Fruit fly (Drosophila melanogaster) whole organism, embryonic: Measurements from ENCODE around the gene Galphai.

Experiments used
- CG1024 ChIP-seq: fragments of 200-800 bp; sonication (Bioruptor generic); IDR thresholded peaks from 2 replicates; pipeline ENCODE4 v1.3.6; 2022; ENCODE audit warnings: missing biosample characterization, missing genetic modification characterization
- CG10431 ChIP-seq: fragments of 200-800 bp; sonication (Bioruptor generic); optimal IDR thresholded peaks from 3 replicates; lab custom pipeline; 2018; ENCODE audit warnings: missing biosample characterization, mild to moderate bottlenecking, missing genetic modification characterization
- CG11398 ChIP-seq: fragments of 200-800 bp; sonication (Bioruptor generic); optimal IDR thresholded peaks from 2 replicates; lab custom pipeline; 2016; ENCODE audit warnings: missing biosample characterization, missing genetic modification characterization
- CG11695 ChIP-seq: fragments of 200-800 bp; sonication (Bioruptor generic); IDR thresholded peaks from 3 replicates; pipeline ENCODE4 v1.3.6; 2022; ENCODE audit warnings: missing biosample characterization, missing genetic modification characterization
- CG13424 ChIP-seq: fragments of 200-800 bp; sonication (Bioruptor generic); optimal IDR thresholded peaks from 2 replicates; lab custom pipeline; 2019; ENCODE audit warnings: missing biosample characterization, mild to moderate bottlenecking, missing genetic modification characterization, moderate library complexity
- CG15011 ChIP-seq: fragments of 200-800 bp; sonication (Bioruptor generic); optimal IDR thresholded peaks from 3 replicates; lab custom pipeline; 2018; ENCODE audit warnings: missing biosample characterization, mild to moderate bottlenecking, missing genetic modification characterization
- CG15479 ChIP-seq: fragments of 200-800 bp; sonication (Bioruptor generic); optimal IDR thresholded peaks from 3 replicates; lab custom pipeline; 2019; ENCODE audit warnings: missing biosample characterization, mild to moderate bottlenecking, missing genetic modification characterization, moderate library complexity
- CG18619 ChIP-seq: fragments of 200-800 bp; sonication (Bioruptor generic); optimal IDR thresholded peaks from 3 replicates; lab custom pipeline; 2017; ENCODE audit warnings: missing biosample characterization, mild to moderate bottlenecking, missing genetic modification characterization
- CG2116 ChIP-seq: fragments of 200-800 bp; sonication (Bioruptor generic); optimal IDR thresholded peaks from 3 replicates; lab custom pipeline; 2018; ENCODE audit warnings: missing biosample characterization, mild to moderate bottlenecking, missing genetic modification characterization
- CG2120 ChIP-seq: fragments of 200-800 bp; sonication (Bioruptor generic); optimal IDR thresholded peaks from 3 replicates; lab custom pipeline; 2016; ENCODE audit warnings: missing biosample characterization, missing genetic modification characterization
- CG33557 ChIP-seq: fragments of 200-800 bp; sonication (Bioruptor generic); optimal IDR thresholded peaks from 2 replicates; lab custom pipeline; 2019; ENCODE audit warnings: missing biosample characterization, mild to moderate bottlenecking, missing genetic modification characterization, moderate library complexity
- CG42726 ChIP-seq: fragments of 200-800 bp; sonication (Bioruptor generic); IDR thresholded peaks from 2 replicates; pipeline ENCODE4 v1.3.6; 2022; ENCODE audit warnings: missing biosample characterization, missing genetic modification characterization; ENCODE audit not compliant: partially characterized antibody
- CG4282 ChIP-seq: fragments of 200-800 bp; sonication (Bioruptor generic); optimal IDR thresholded peaks from 2 replicates; lab custom pipeline; 2016; ENCODE audit warnings: missing biosample characterization, missing genetic modification characterization
- CG8281 ChIP-seq: fragments of 200-800 bp; sonication (Bioruptor generic); optimal IDR thresholded peaks from 2 replicates; lab custom pipeline; 2018; ENCODE audit warnings: missing biosample characterization, mild to moderate bottlenecking, missing genetic modification characterization, moderate library complexity
- CkIIα-i1 ChIP-seq: fragments of 200-800 bp; sonication (Bioruptor generic); IDR thresholded peaks from 2 replicates; pipeline ENCODE4 v1.3.6; 2022; ENCODE audit warnings: missing biosample characterization, missing genetic modification characterization
- D ChIP-seq, 2 experiments: fragments of 200-800 bp in 1 of 2; fragments of >200 bp in 1 of 2; sonication (Bioruptor generic) in 1 of 2; optimal IDR thresholded peaks; 2 replicates in 1 of 2; 3 replicates in 1 of 2; lab custom pipeline; 2017; ENCODE audit warnings: mild to moderate bottlenecking in 1 of 2, missing biosample characterization in 1 of 2, missing genetic modification characterization in 1 of 2, missing genetic modification reagents in 1 of 2
- D19A ChIP-seq: fragments of 200-800 bp; optimal IDR thresholded peaks from 3 replicates; lab custom pipeline; 2019; ENCODE audit warnings: missing biosample characterization, mild to moderate bottlenecking, missing genetic modification characterization, moderate library complexity
- Doc2 ChIP-seq: fragments of 200-800 bp; sonication (Bioruptor generic); IDR thresholded peaks from 2 replicates; pipeline ENCODE4 v1.3.6; 2022; ENCODE audit warnings: missing biosample characterization, missing genetic modification characterization
- ERR ChIP-seq: fragments of 200-800 bp; sonication (Bioruptor generic); optimal IDR thresholded peaks from 2 replicates; lab custom pipeline; 2016; ENCODE audit warnings: missing biosample characterization, missing genetic modification characterization
- Ets97D ChIP-seq: fragments of 200-800 bp; sonication (Bioruptor generic); optimal IDR thresholded peaks from 3 replicates; lab custom pipeline; 2016; ENCODE audit warnings: missing biosample characterization, missing genetic modification characterization
- HLHmδ ChIP-seq: fragments of 200-800 bp; sonication (Bioruptor generic); optimal IDR thresholded peaks from 2 replicates; lab custom pipeline; 2018; ENCODE audit warnings: missing biosample characterization, mild to moderate bottlenecking, missing genetic modification characterization, moderate library complexity
- Hey ChIP-seq: fragments of 200-800 bp; sonication (Bioruptor generic); optimal IDR thresholded peaks from 3 replicates; lab custom pipeline; 2018; ENCODE audit warnings: missing biosample characterization, mild to moderate bottlenecking, missing genetic modification characterization
- Jarid2 ChIP-seq: fragments of 200-800 bp; sonication (Bioruptor generic); optimal IDR thresholded peaks from 3 replicates; lab custom pipeline; 2017; ENCODE audit warnings: mild to moderate bottlenecking, missing biosample characterization, missing genetic modification reagents, missing genetic modification characterization
- Lim3 ChIP-seq: fragments of 200-800 bp; sonication (Bioruptor generic); IDR thresholded peaks from 2 replicates; pipeline ENCODE4 v1.3.6; 2022; ENCODE audit warnings: missing biosample characterization, missing genetic modification characterization
- Lpt ChIP-seq: fragments of >200 bp; optimal IDR thresholded peaks from 2 replicates; lab custom pipeline; 2018; ENCODE audit warnings: missing biosample characterization, missing genetic modification characterization
- Mad ChIP-seq: fragments of 200-800 bp; sonication (Bioruptor generic); optimal IDR thresholded peaks from 2 replicates; lab custom pipeline; 2016; ENCODE audit warnings: missing biosample characterization, missing genetic modification characterization
- Nf-YA ChIP-seq: fragments of 200-800 bp; sonication (Bioruptor generic); IDR thresholded peaks from 2 replicates; pipeline ENCODE4 v1.3.6; 2022; ENCODE audit warnings: missing biosample characterization, missing genetic modification characterization
- Ssrp ChIP-seq: fragments of 200-800 bp; sonication (Bioruptor generic); optimal IDR thresholded peaks from 2 replicates; lab custom pipeline; 2018; ENCODE audit warnings: missing biosample characterization, mild to moderate bottlenecking, missing genetic modification characterization, moderate library complexity
- btn ChIP-seq: fragments of 200-800 bp; sonication (Bioruptor generic); optimal IDR thresholded peaks from 2 replicates; lab custom pipeline; 2016; ENCODE audit warnings: missing biosample characterization, missing genetic modification characterization
- chm ChIP-seq: fragments of 200-800 bp; sonication (Bioruptor generic); IDR thresholded peaks from 2 replicates; pipeline ENCODE4 v1.3.6; 2022; ENCODE audit warnings: missing biosample characterization, missing genetic modification characterization
- crp ChIP-seq, 2 experiments: fragments of 200-800 bp; sonication (Bioruptor generic); optimal IDR thresholded peaks; 2 replicates in 1 of 2; 3 replicates in 1 of 2; lab custom pipeline; 2017; ENCODE audit warnings: missing biosample characterization in 2 of 2, missing genetic modification characterization in 2 of 2, mild to moderate bottlenecking in 1 of 2, moderate library complexity in 1 of 2
- dati ChIP-seq: fragments of 200-800 bp; sonication (Bioruptor generic); IDR thresholded peaks from 2 replicates; pipeline ENCODE4 v1.3.6; 2022; ENCODE audit warnings: missing biosample characterization, missing genetic modification characterization
- dysf ChIP-seq: fragments of 200-800 bp; sonication (Bioruptor generic); IDR thresholded peaks from 3 replicates; pipeline ENCODE4 v1.3.6; 2022; ENCODE audit warnings: missing biosample characterization, missing genetic modification characterization
- gce ChIP-seq: fragments of 200-800 bp; sonication (Bioruptor generic); IDR thresholded peaks from 3 replicates; pipeline ENCODE4 v1.3.6; 2022; ENCODE audit warnings: missing biosample characterization, missing genetic modification characterization
- gcm2 ChIP-seq: fragments of 200-800 bp; sonication (Bioruptor generic); optimal IDR thresholded peaks from 2 replicates; lab custom pipeline; 2016; ENCODE audit warnings: missing biosample characterization, missing genetic modification characterization
- gsb-n ChIP-seq: fragments of 200-800 bp; sonication (Bioruptor generic); optimal IDR thresholded peaks from 3 replicates; lab custom pipeline; 2018; ENCODE audit warnings: missing biosample characterization, mild to moderate bottlenecking, missing genetic modification characterization
- jing ChIP-seq: fragments of 200-800 bp; sonication (Bioruptor generic); optimal IDR thresholded peaks from 2 replicates; lab custom pipeline; 2018; ENCODE audit warnings: missing biosample characterization, mild to moderate bottlenecking, missing genetic modification characterization
- ken ChIP-seq: fragments of 200-800 bp; sonication (Bioruptor generic); IDR thresholded peaks from 3 replicates; pipeline ENCODE4 v1.3.6; 2022; ENCODE audit warnings: missing biosample characterization, missing genetic modification characterization
- lbe ChIP-seq: fragments of 200-800 bp; sonication (Bioruptor generic); optimal IDR thresholded peaks from 2 replicates; lab custom pipeline; 2016; ENCODE audit warnings: missing biosample characterization, mild to moderate bottlenecking, missing genetic modification characterization
- lilli ChIP-seq: fragments of 200-800 bp; sonication (Bioruptor generic); optimal IDR thresholded peaks from 3 replicates; lab custom pipeline; 2016; ENCODE audit warnings: missing biosample characterization, missing genetic modification characterization
- mirr ChIP-seq: fragments of 200-800 bp; sonication (Bioruptor generic); optimal IDR thresholded peaks from 3 replicates; lab custom pipeline; 2018; ENCODE audit warnings: missing biosample characterization, mild to moderate bottlenecking, missing genetic modification characterization
- psq ChIP-seq: fragments of 200-800 bp; sonication (Bioruptor generic); optimal IDR thresholded peaks from 2 replicates; lab custom pipeline; 2017; ENCODE audit warnings: missing biosample characterization, missing genetic modification characterization
- ranshi ChIP-seq: fragments of 200-800 bp; sonication (Bioruptor generic); IDR thresholded peaks from 2 replicates; pipeline ENCODE4 v1.3.6; 2022; ENCODE audit warnings: missing biosample characterization, missing genetic modification characterization
- ro ChIP-seq: fragments of 200-800 bp; sonication (Bioruptor generic); IDR thresholded peaks from 2 replicates; pipeline ENCODE4 v1.3.6; 2022; ENCODE audit warnings: missing biosample characterization, missing genetic modification characterization
- seq ChIP-seq: fragments of 200-800 bp; sonication (Bioruptor generic); IDR thresholded peaks from 2 replicates; pipeline ENCODE4 v1.3.6; 2022; ENCODE audit warnings: missing biosample characterization, missing genetic modification characterization
- slp2 ChIP-seq: fragments of 200-800 bp; sonication (Bioruptor generic); optimal IDR thresholded peaks from 2 replicates; lab custom pipeline; 2016; ENCODE audit warnings: missing biosample characterization, missing genetic modification characterization
- sr ChIP-seq: fragments of 200-800 bp; sonication (Bioruptor generic); IDR thresholded peaks from 3 replicates; pipeline ENCODE4 v1.3.6; 2022; ENCODE audit warnings: missing biosample characterization, missing genetic modification characterization
- tio ChIP-seq: fragments of 200-800 bp; sonication (Bioruptor generic); optimal IDR thresholded peaks from 2 replicates; lab custom pipeline; 2017; ENCODE audit warnings: missing biosample characterization, missing genetic modification characterization, inconsistent platforms
- tll ChIP-seq, 2 experiments: fragments of 200-800 bp in 1 of 2; fragments of >200 bp in 1 of 2; sonication (Bioruptor generic) in 1 of 2; optimal IDR thresholded peaks; 2 replicates each; lab custom pipeline; 2017 to 2019; ENCODE audit warnings: missing biosample characterization in 2 of 2, missing genetic modification characterization in 2 of 2, mild to moderate bottlenecking in 1 of 2, moderate library complexity in 1 of 2

Gene Galphai

dm6 chr3L:6988942-6989569 is 9.2 kb upstream of the Galphai start (continued):
- peak; percentile 27; the same call in 1 of the 2 replicates for TF ChIP-seq seq
- peak; percentile 65 for TF ChIP-seq CG10431 (GFP tag; lab: Kevin White, UChicago)
- TF ChIP-seq CG2116 (GFP tag; lab: Kevin White, UChicago), result peak; percentile 58
- TF ChIP-seq CG42726 (GFP tag; lab: Robert Waterston, UW), result no peak
- peak; percentile 83; the same call in 1 of the 2 replicates for TF ChIP-seq ranshi (GFP tag; lab: Robert Waterston, UW)
- TF ChIP-seq Nf-YA (GFP tag; lab: Robert Waterston, UW), result peak; percentile 82
- TF ChIP-seq chm (GFP tag; lab: Robert Waterston, UW), result peak; percentile 15; the same call in 1 of the 2 replicates
- no peak for TF ChIP-seq Hey
- TF ChIP-seq dysf (GFP tag; lab: Robert Waterston, UW), result peak; percentile 94
- TF ChIP-seq CG15479 (GFP tag; lab: Kevin White, UChicago), result peak; percentile 9
- 0 out of 3 replicates have a peak, but pooled peaks have one; percentile 33 for TF ChIP-seq ken (GFP tag; lab: Robert Waterston, UW)
- peak; percentile 76 for TF ChIP-seq ro
- TF ChIP-seq CG15011 (GFP tag; lab: Kevin White, UChicago), result peak; percentile 93
- TF ChIP-seq slp2 (GFP tag; lab: Kevin White, UChicago), result peak; percentile 69
- TF ChIP-seq lbe (GFP tag; lab: Kevin White, UChicago), result no peak
- TF ChIP-seq D (optimal IDR thresholded peaks at IDR 0.05; lab: Kevin White, UChicago), result no peak
- TF ChIP-seq D (GFP tag; optimal IDR thresholded peaks at IDR 0.05; lab: Kevin White, UChicago), result peak; percentile 96
- TF ChIP-seq D19A, result peak; percentile 93
- TF ChIP-seq CG4282 (GFP tag; lab: Kevin White, UChicago), result no peak
- no peak for TF ChIP-seq jing (GFP tag; lab: Kevin White, UChicago)
- peak; percentile 71 for TF ChIP-seq lilli (GFP tag; lab: Kevin White, UChicago)
- no peak for TF ChIP-seq CkIIα-i1 (GFP tag; lab: Robert Waterston, UW)
- peak; percentile 7 for TF ChIP-seq btn (GFP tag; lab: Kevin White, UChicago)
- peak; percentile 94 for TF ChIP-seq CG13424 (tag; lab: Kevin White, UChicago)
- peak; percentile 18 for TF ChIP-seq mirr (GFP tag; lab: Kevin White, UChicago)
- TF ChIP-seq CG18619 (GFP tag; lab: Kevin White, UChicago), result peak; percentile 94
- no peak for TF ChIP-seq Mad (GFP tag; lab: Kevin White, UChicago)
- TF ChIP-seq HLHmδ (GFP tag; lab: Kevin White, UChicago), result no peak
- peak; percentile 81 for TF ChIP-seq CG8281 (tag; lab: Kevin White, UChicago)
- peak; percentile 94 for TF ChIP-seq Ssrp (tag; lab: Kevin White, UChicago)
- 0 out of 2 replicates have a peak, but pooled peaks have one; percentile 40 for TF ChIP-seq Doc2 (GFP tag; lab: Robert Waterston, UW)
- TF ChIP-seq CG11695, result peak; percentile 90
- TF ChIP-seq Ets97D (GFP tag; lab: Kevin White, UChicago), result no peak
- no peak for TF ChIP-seq gcm2 (GFP tag; lab: Kevin White, UChicago)
- TF ChIP-seq CG2120 (GFP tag; lab: Kevin White, UChicago), result peak; percentile 78
- peak; percentile 37 for TF ChIP-seq CG1024 (GFP tag; lab: Robert Waterston, UW)
- TF ChIP-seq psq (GFP tag; lab: Kevin White, UChicago), result peak; percentile 73
- peak; percentile 45; the same call in 2 of the 3 replicates for TF ChIP-seq sr (GFP tag; lab: Robert Waterston, UW)
- peak in 1 of 2 experiments; percentile 45 for TF ChIP-seq crp (GFP tag; optimal IDR thresholded peaks at IDR 0.05; lab: Kevin White, UChicago)
- TF ChIP-seq Lpt, result no peak
- TF ChIP-seq ERR (GFP tag; lab: Kevin White, UChicago), result no peak
- TF ChIP-seq tio, result peak; percentile 89
- no peak for TF ChIP-seq CG11398 (GFP tag; lab: Kevin White, UChicago)
- TF ChIP-seq dati (GFP tag; lab: Robert Waterston, UW), result 0 out of 2 replicates have a peak, but pooled peaks have one; percentile 29
- peak; percentile 45; the same call in 1 of the 3 replicates for TF ChIP-seq gce
- no peak; the same call in 1 of the 2 replicates for TF ChIP-seq Lim3 (GFP tag; lab: Robert Waterston, UW)
- TF ChIP-seq gsb-n (tag; lab: Kevin White, UChicago), result peak; percentile 90
- TF ChIP-seq CG33557 (GFP tag; lab: Kevin White, UChicago), result peak; percentile 87
- peak in 1 of 2 experiments; percentile 48 for TF ChIP-seq tll (GFP tag; optimal IDR thresholded peaks at IDR 0.05; lab: Kevin White, UChicago)
- TF ChIP-seq Jarid2, result peak; percentile 79
